Fruit fly (Drosophila melanogaster) whole organism, wandering third instar larva: Measurements from ENCODE around the gene CG10512.

ENCODE experiments used
- Abd-B ChIP-seq: fragments of >200 bp; optimal IDR thresholded peaks from 2 replicates; lab custom pipeline; 2017; ENCODE audit warnings: missing biosample characterization, missing genetic modification characterization
- CG32264 ChIP-seq: fragments of 200-800 bp; sonication (Bioruptor generic); optimal IDR thresholded peaks from 2 replicates; lab custom pipeline; 2016; ENCODE audit warnings: missing biosample characterization, missing genetic modification characterization
- CrebA ChIP-seq: fragments of 200-800 bp; sonication (Bioruptor generic); optimal IDR thresholded peaks from 2 replicates; lab custom pipeline; 2016; ENCODE audit warnings: missing biosample characterization, mild to moderate bottlenecking, missing genetic modification characterization, borderline replicate concordance
- Dfd ChIP-seq: fragments of >200 bp; optimal IDR thresholded peaks from 2 replicates; lab custom pipeline; 2017; ENCODE audit warnings: missing biosample characterization, missing genetic modification characterization
- Dif ChIP-seq: fragments of 200-275, 200-300 bp; sonication (Bioruptor generic); optimal IDR thresholded peaks from 2 replicates; lab custom pipeline; 2018; ENCODE audit warnings: missing biosample characterization, missing genetic modification characterization; ENCODE audit not compliant: partially characterized antibody
- GATAd ChIP-seq: sonication (Bioruptor generic); optimal IDR thresholded peaks from 2 replicates; lab custom pipeline; 2016; ENCODE audit warnings: missing biosample characterization, missing genetic modification characterization
- Hnf4 ChIP-seq: fragments of 200-800 bp; sonication (Bioruptor generic); optimal IDR thresholded peaks from 2 replicates; lab custom pipeline; 2016; ENCODE audit warnings: missing biosample characterization, mild to moderate bottlenecking, missing genetic modification characterization
- Hr78 ChIP-seq: fragments of >200 bp; optimal IDR thresholded peaks from 2 replicates; lab custom pipeline; 2017; ENCODE audit warnings: missing biosample characterization, missing genetic modification characterization
- Hr83 ChIP-seq: fragments of 200-300 bp; sonication (Bioruptor generic); optimal IDR thresholded peaks from 2 replicates; lab custom pipeline; 2016; ENCODE audit warnings: missing biosample characterization, mild to moderate bottlenecking, missing genetic modification characterization, moderate library complexity; ENCODE audit not compliant: poor library complexity, severe bottlenecking
- Jra ChIP-seq: sonication (Bioruptor generic); optimal IDR thresholded peaks from 2 replicates; lab custom pipeline; 2016; ENCODE audit warnings: missing biosample characterization, missing genetic modification characterization
- Mio ChIP-seq: sonication (Bioruptor generic); optimal IDR thresholded peaks from 2 replicates; lab custom pipeline; 2016; ENCODE audit warnings: missing biosample characterization, missing genetic modification characterization
- Myc ChIP-seq: fragments of >200 bp; optimal IDR thresholded peaks from 2 replicates; lab custom pipeline; 2017
- N ChIP-seq: fragments of >200 bp; optimal IDR thresholded peaks from 2 replicates; lab custom pipeline; 2018; ENCODE audit warnings: missing biosample characterization, missing external identifiers, missing genetic modification characterization
- OdsH ChIP-seq: fragments of 200-800 bp; sonication (Bioruptor generic); optimal IDR thresholded peaks from 2 replicates; lab custom pipeline; 2016; ENCODE audit warnings: missing biosample characterization, mild to moderate bottlenecking, missing genetic modification characterization
- Rel ChIP-seq, 2 experiments: fragments of 200-800 bp; sonication (Bioruptor generic) in 1 of 2; optimal IDR thresholded peaks; 2 replicates in 1 of 2; 3 replicates in 1 of 2; lab custom pipeline; 2016 to 2019; ENCODE audit warnings: mild to moderate bottlenecking in 2 of 2, missing biosample characterization in 2 of 2, missing genetic modification characterization in 2 of 2, moderate library complexity in 1 of 2
- Sp1 ChIP-seq: fragments of 200-800 bp; sonication (Bioruptor generic); optimal IDR thresholded peaks from 3 replicates; lab custom pipeline; 2019; ENCODE audit warnings: missing biosample characterization, mild to moderate bottlenecking, missing genetic modification characterization, moderate library complexity
- Vsx2 ChIP-seq: fragments of 200-300, 225-300 bp; sonication (Bioruptor generic); optimal IDR thresholded peaks from 2 replicates; lab custom pipeline; 2018; ENCODE audit warnings: missing biosample characterization, missing genetic modification characterization; ENCODE audit not compliant: partially characterized antibody
- br ChIP-seq: fragments of 200-800 bp; sonication (Bioruptor generic); optimal IDR thresholded peaks from 2 replicates; lab custom pipeline; 2016; ENCODE audit warnings: missing biosample characterization, missing genetic modification characterization
- dl ChIP-seq, 2 experiments: fragments of 175-275, 200-275 bp in 1 of 2; fragments of 200-275 bp in 1 of 2; sonication (Bioruptor generic); optimal IDR thresholded peaks; lab custom pipeline; 2018; ENCODE audit warnings: mild to moderate bottlenecking in 2 of 2, missing biosample characterization in 2 of 2, missing genetic modification characterization in 2 of 2, moderate library complexity in 2 of 2; ENCODE audit not compliant: partially characterized antibody in 2 of 2, insufficient read depth in 1 of 2
- dmrt93B ChIP-seq: fragments of 200-800 bp; sonication (Bioruptor generic); optimal IDR thresholded peaks from 2 replicates; lab custom pipeline; 2018; ENCODE audit warnings: missing biosample characterization, mild to moderate bottlenecking, missing genetic modification characterization
- dsf ChIP-seq: sonication (Bioruptor generic); optimal IDR thresholded peaks from 2 replicates; lab custom pipeline; 2016; ENCODE audit warnings: missing biosample characterization, missing genetic modification characterization, borderline replicate concordance
- ey ChIP-seq: fragments of 200-800 bp; sonication (Bioruptor generic); optimal IDR thresholded peaks from 2 replicates; lab custom pipeline; 2016; ENCODE audit warnings: missing biosample characterization, missing genetic modification characterization
- foxo ChIP-seq, 2 experiments: fragments of 200-800 bp; sonication (Bioruptor generic); optimal IDR thresholded peaks; 2 replicates in 1 of 2; 3 replicates in 1 of 2; lab custom pipeline; 2016 to 2017; ENCODE audit warnings: missing biosample characterization in 2 of 2, missing genetic modification characterization in 2 of 2
- h ChIP-seq: fragments of 200-800 bp; sonication (Bioruptor generic); optimal IDR thresholded peaks from 3 replicates; lab custom pipeline; 2016; ENCODE audit warnings: missing biosample characterization, mild to moderate bottlenecking, missing genetic modification characterization
- jim ChIP-seq: fragments of 175-275, 200-325 bp; sonication (Bioruptor generic); optimal IDR thresholded peaks from 2 replicates; lab custom pipeline; 2016; ENCODE audit warnings: missing biosample characterization, mild to moderate bottlenecking, missing genetic modification characterization
- lola ChIP-seq: fragments of >200 bp; optimal IDR thresholded peaks from 2 replicates; lab custom pipeline; 2017; ENCODE audit warnings: missing biosample characterization, missing genetic modification characterization
- pan ChIP-seq: fragments of >200 bp; optimal IDR thresholded peaks from 2 replicates; lab custom pipeline; 2017
- psq ChIP-seq: fragments of 200-800 bp; sonication (Bioruptor generic); optimal IDR thresholded peaks from 3 replicates; lab custom pipeline; 2017; ENCODE audit warnings: missing biosample characterization, mild to moderate bottlenecking, missing genetic modification characterization, moderate library complexity
- rgr ChIP-seq: fragments of 200-800 bp; sonication (Bioruptor generic); optimal IDR thresholded peaks from 3 replicates; lab custom pipeline; 2016; ENCODE audit warnings: missing biosample characterization, mild to moderate bottlenecking, missing genetic modification characterization
- sage ChIP-seq: fragments of 200-800 bp; sonication (Bioruptor generic); optimal IDR thresholded peaks from 2 replicates; lab custom pipeline; 2016; ENCODE audit warnings: missing biosample characterization, mild to moderate bottlenecking, missing genetic modification characterization
- sv ChIP-seq: fragments of 200-800 bp; sonication (Bioruptor generic); optimal IDR thresholded peaks from 3 replicates; lab custom pipeline; 2016; ENCODE audit warnings: missing biosample characterization, missing genetic modification characterization
- tai ChIP-seq: sonication (Bioruptor generic); optimal IDR thresholded peaks from 2 replicates; lab custom pipeline; 2016; ENCODE audit warnings: missing biosample characterization, missing genetic modification characterization
- usp ChIP-seq: fragments of >200 bp; optimal IDR thresholded peaks from 2 replicates; lab custom pipeline; 2017; ENCODE audit warnings: missing biosample characterization, missing genetic modification characterization
- woc ChIP-seq: sonication (Bioruptor generic); optimal IDR thresholded peaks from 2 replicates; lab custom pipeline; 2016; ENCODE audit warnings: missing biosample characterization, mild to moderate bottlenecking, missing genetic modification characterization

The CG10512 gene

dm6 chr3L:21239999-21240509 lies 37.3 kb downstream of the CG10512 start:
- TF ChIP-seq GATAd (GFP tag; lab: Kevin White, UChicago) (no peak), CG32264 (GFP tag; lab: Kevin White, UChicago) (no peak), dmrt93B (GFP tag; lab: Kevin White, UChicago) (no peak), Myc (lab: Kevin White, UChicago) (no peak), foxo (GFP tag; optimal IDR thresholded peaks at IDR 0.05; lab: Kevin White, UChicago) (no peak), Abd-B (no peak), h (GFP tag; lab: Kevin White, UChicago) (peak; percentile 57), CrebA (peak; percentile 46), tai (GFP tag; lab: Kevin White, UChicago) (no peak), Mio (GFP tag; lab: Kevin White, UChicago) (no peak), dl (GFP tag; optimal IDR thresholded peaks at IDR 0.05; lab: Kevin White, UChicago; ENCODE audit: insufficient read depth in 1 of 2, partially characterized antibody in 2 of 2) (peak; percentile 58 to 70), Sp1 (GFP tag; lab: Kevin White, UChicago) (peak; percentile 49), Dif (peak; percentile 45), N (GFP tag; lab: Kevin White, UChicago) (no peak), usp (GFP tag; lab: Kevin White, UChicago) (no peak), br (peak; percentile 1), rgr (peak; percentile 10), Jra (no peak), sv (no peak), Hr78 (GFP tag; lab: Kevin White, UChicago) (no peak), ey (GFP tag; lab: Kevin White, UChicago) (no peak), Hnf4 (no peak), dsf (GFP tag; lab: Kevin White, UChicago) (no peak), lola (GFP tag; lab: Kevin White, UChicago) (no peak), Vsx2 (GFP tag; lab: Kevin White, UChicago) (no peak), psq (GFP tag; lab: Kevin White, UChicago) (peak; percentile 96), sage (GFP tag; lab: Kevin White, UChicago) (no peak), Rel (GFP tag; optimal IDR thresholded peaks at IDR 0.05; lab: Kevin White, UChicago) (no peak), Rel (tag; optimal IDR thresholded peaks at IDR 0.05; lab: Kevin White, UChicago) (peak; percentile 47), woc (GFP tag; lab: Kevin White, UChicago) (no peak), jim (no peak)

- no peak for TF ChIP-seq CrebA
- no peak for TF ChIP-seq Hnf4
- no peak for TF ChIP-seq tai (GFP tag; lab: Kevin White, UChicago)
- no peak for TF ChIP-seq OdsH (GFP tag; lab: Kevin White, UChicago)
- no peak for TF ChIP-seq dsf (GFP tag; lab: Kevin White, UChicago)
- no peak for TF ChIP-seq psq (GFP tag; lab: Kevin White, UChicago)
- TF ChIP-seq woc (GFP tag; lab: Kevin White, UChicago), result no peak
- TF ChIP-seq N (GFP tag; lab: Kevin White, UChicago), result no peak
- no peak for TF ChIP-seq Dif
- no peak for TF ChIP-seq Hr83 (GFP tag; lab: Kevin White, UChicago)
- TF ChIP-seq, all 38 proteins: peak for 0
Measured at dm6 chr3L:21241447-21241983, 38.8 kb downstream of the CG10512 start.

dm6 chr3L:21242958-21243357 lies 40.2 kb downstream of the CG10512 start:
- no peak for TF ChIP-seq pan (lab: Kevin White, UChicago)
- no peak for TF ChIP-seq Dfd (GFP tag; lab: Kevin White, UChicago)
- TF ChIP-seq N (GFP tag; lab: Kevin White, UChicago), result no peak
- no peak for TF ChIP-seq woc (GFP tag; lab: Kevin White, UChicago)
- TF ChIP-seq Sp1 (GFP tag; lab: Kevin White, UChicago), result no peak
- TF ChIP-seq CG32264 (GFP tag; lab: Kevin White, UChicago), result no peak
- TF ChIP-seq, all 38 proteins: peak for 0

- TF ChIP-seq jim, result no peak
Measured at dm6 chr3L:21243417-21243816, 40.7 kb downstream of the CG10512 start.
